Fruit fly (Drosophila melanogaster) whole organism, embryonic: ENCODE measurements around the gene CG9674.

Experiments used
- Atf6 ChIP-seq: fragments of 200-800 bp; sonication (Bioruptor generic); IDR thresholded peaks from 2 replicates; pipeline ENCODE4 v1.3.6; 2022; ENCODE audit warnings: missing biosample characterization, missing genetic modification characterization
- Bgb ChIP-seq: fragments of 200-800 bp; sonication (Bioruptor generic); IDR thresholded peaks from 2 replicates; pipeline ENCODE4 v1.3.6; 2022; ENCODE audit warnings: missing biosample characterization, missing genetic modification characterization; ENCODE audit not compliant: partially characterized antibody
- CG12391 ChIP-seq: fragments of 200-800 bp; sonication (Bioruptor generic); optimal IDR thresholded peaks from 3 replicates; lab custom pipeline; 2018; ENCODE audit warnings: missing biosample characterization, mild to moderate bottlenecking, missing genetic modification characterization, moderate library complexity
- CG13287 ChIP-seq: fragments of 200-800 bp; sonication (Bioruptor generic); IDR thresholded peaks from 2 replicates; pipeline ENCODE4 v1.3.6; 2022; ENCODE audit warnings: missing biosample characterization, missing genetic modification characterization; ENCODE audit not compliant: partially characterized antibody
- CG14860 ChIP-seq: fragments of 200-800 bp; sonication (Bioruptor generic); IDR thresholded peaks from 3 replicates; pipeline ENCODE4 v1.3.6; 2022; ENCODE audit warnings: missing biosample characterization, missing genetic modification characterization; ENCODE audit not compliant: partially characterized antibody
- CG14965 ChIP-seq: fragments of 200-800 bp; sonication (Bioruptor generic); optimal IDR thresholded peaks from 2 replicates; lab custom pipeline; 2016; ENCODE audit warnings: missing biosample characterization, missing genetic modification characterization, borderline replicate concordance
- CG15073 ChIP-seq: fragments of 200-800 bp; sonication (Bioruptor generic); optimal IDR thresholded peaks from 2 replicates; lab custom pipeline; 2016; ENCODE audit warnings: missing biosample characterization, missing genetic modification characterization
- CG2129 ChIP-seq: fragments of 200-800 bp; sonication (Bioruptor generic); IDR thresholded peaks from 2 replicates; pipeline ENCODE4 v1.3.6; 2022; ENCODE audit warnings: missing biosample characterization, missing genetic modification characterization; ENCODE audit not compliant: partially characterized antibody
- CG31365 ChIP-seq: fragments of 200-800 bp; sonication (Bioruptor generic); optimal IDR thresholded peaks from 2 replicates; lab custom pipeline; 2018; ENCODE audit warnings: missing biosample characterization, mild to moderate bottlenecking, missing genetic modification characterization
- CG32532 ChIP-seq: fragments of 200-800 bp; sonication (Bioruptor generic); IDR thresholded peaks from 2 replicates; pipeline ENCODE4 v1.3.6; 2022; ENCODE audit warnings: missing biosample characterization, missing genetic modification characterization
- CG42726 ChIP-seq: fragments of 200-800 bp; sonication (Bioruptor generic); IDR thresholded peaks from 2 replicates; pipeline ENCODE4 v1.3.6; 2022; ENCODE audit warnings: missing biosample characterization, missing genetic modification characterization; ENCODE audit not compliant: partially characterized antibody
- CG4404 ChIP-seq: fragments of 200-800 bp; sonication (Bioruptor generic); IDR thresholded peaks from 2 replicates; pipeline ENCODE4 v1.3.6; 2022; ENCODE audit warnings: missing biosample characterization, missing genetic modification characterization
- CG4617 ChIP-seq: fragments of 200-800 bp; sonication (Bioruptor generic); optimal IDR thresholded peaks from 3 replicates; lab custom pipeline; 2016; ENCODE audit warnings: missing biosample characterization, missing genetic modification characterization, borderline replicate concordance
- CG4854 ChIP-seq: fragments of 200-800 bp; sonication (Bioruptor generic); optimal IDR thresholded peaks from 2 replicates; lab custom pipeline; 2016; ENCODE audit warnings: missing biosample characterization, missing genetic modification characterization, inconsistent platforms
- CG5245 ChIP-seq: fragments of 200-800 bp; sonication (Bioruptor generic); optimal IDR thresholded peaks from 3 replicates; lab custom pipeline; 2016; ENCODE audit warnings: missing biosample characterization, missing genetic modification characterization
- CG8944 ChIP-seq: fragments of 200-800 bp; sonication (Bioruptor generic); optimal IDR thresholded peaks from 3 replicates; lab custom pipeline; 2016; ENCODE audit warnings: missing biosample characterization, missing genetic modification characterization
- CG9215 ChIP-seq: fragments of 200-800 bp; sonication (Bioruptor generic); IDR thresholded peaks from 2 replicates; pipeline ENCODE4 v1.3.6; 2022; ENCODE audit warnings: missing biosample characterization, missing genetic modification characterization
- CHES-1-like ChIP-seq: fragments of 200-800 bp; sonication (Bioruptor generic); optimal IDR thresholded peaks from 2 replicates; lab custom pipeline; 2016; ENCODE audit warnings: missing biosample characterization, missing genetic modification characterization
- D ChIP-seq, 2 experiments: fragments of 200-800 bp in 1 of 2; fragments of >200 bp in 1 of 2; sonication (Bioruptor generic) in 1 of 2; optimal IDR thresholded peaks; 2 replicates in 1 of 2; 3 replicates in 1 of 2; lab custom pipeline; 2017; ENCODE audit warnings: mild to moderate bottlenecking in 1 of 2, missing biosample characterization in 1 of 2, missing genetic modification characterization in 1 of 2, missing genetic modification reagents in 1 of 2
- Dll ChIP-seq: fragments of 200-800 bp; sonication (Bioruptor generic); IDR thresholded peaks from 4 replicates; pipeline ENCODE4 v1.3.6; 2022; ENCODE audit warnings: missing biosample characterization, missing genetic modification characterization; ENCODE audit not compliant: partially characterized antibody
- E2f1 ChIP-seq: fragments of 200-800 bp; sonication (Bioruptor generic); IDR thresholded peaks from 2 replicates; pipeline ENCODE4 v1.3.6; 2022; ENCODE audit warnings: missing biosample characterization, missing genetic modification characterization
- E2f2 ChIP-seq: fragments of 200-800 bp; sonication (Bioruptor generic); IDR thresholded peaks from 2 replicates; pipeline ENCODE4 v1.3.6; 2022; ENCODE audit warnings: missing biosample characterization, missing genetic modification characterization
- Fer3 ChIP-seq: fragments of 200-800 bp; sonication (Bioruptor generic); optimal IDR thresholded peaks from 2 replicates; lab custom pipeline; 2018; ENCODE audit warnings: missing biosample characterization, mild to moderate bottlenecking, missing genetic modification characterization, moderate library complexity
- MBD-R2 ChIP-seq: fragments of 200-800 bp; sonication (Bioruptor generic); IDR thresholded peaks from 2 replicates; pipeline ENCODE4 v1.3.6; 2022; ENCODE audit warnings: missing biosample characterization, missing genetic modification characterization
- MESR4 ChIP-seq: fragments of 200-800 bp; sonication (Bioruptor generic); optimal IDR thresholded peaks from 2 replicates; lab custom pipeline; 2018; ENCODE audit warnings: missing biosample characterization, mild to moderate bottlenecking, missing genetic modification characterization, moderate library complexity
- Med ChIP-seq: fragments of 200-800 bp; sonication (Bioruptor generic); peaks from one replicate; lab custom pipeline; 2016; ENCODE audit warnings: missing biosample characterization, missing genetic modification characterization, mild to moderate bottlenecking, inconsistent platforms, moderate library complexity
- Mrtf ChIP-seq: fragments of 200-800 bp; sonication (Bioruptor generic); IDR thresholded peaks from 3 replicates; pipeline ENCODE4 v1.3.6; 2022; ENCODE audit warnings: missing biosample characterization, missing genetic modification characterization
- Nf-YC ChIP-seq: fragments of 200-800 bp; optimal IDR thresholded peaks from 3 replicates; lab custom pipeline; 2019; ENCODE audit warnings: missing biosample characterization, mild to moderate bottlenecking, missing genetic modification characterization, moderate library complexity
- Scr ChIP-seq: fragments of 200-800 bp; sonication (Bioruptor generic); IDR thresholded peaks from 2 replicates; pipeline ENCODE4 v1.3.6; 2022; ENCODE audit warnings: missing biosample characterization, missing genetic modification characterization; ENCODE audit not compliant: partially characterized antibody
- Sox102F ChIP-seq: fragments of 200-800 bp; sonication (Bioruptor generic); optimal IDR thresholded peaks from 2 replicates; lab custom pipeline; 2018; ENCODE audit warnings: missing biosample characterization, mild to moderate bottlenecking, missing genetic modification characterization, moderate library complexity
- esg ChIP-seq: fragments of 200-800 bp; sonication (Bioruptor generic); conservative IDR thresholded peaks from 2 replicates; pipeline ENCODE4 v1.3.6; 2022; ENCODE audit warnings: missing biosample characterization, missing genetic modification characterization
- fd3F ChIP-seq: fragments of 200-800 bp; sonication (Bioruptor generic); optimal IDR thresholded peaks from 2 replicates; lab custom pipeline; 2018; ENCODE audit warnings: missing biosample characterization, mild to moderate bottlenecking, missing genetic modification characterization, moderate library complexity
- gro ChIP-seq: fragments of 200-800 bp; sonication (Bioruptor generic); optimal IDR thresholded peaks from 2 replicates; lab custom pipeline; 2016; ENCODE audit warnings: missing biosample characterization, missing genetic modification characterization
- gsb ChIP-seq: fragments of 200-800 bp; sonication (Bioruptor generic); IDR thresholded peaks from 2 replicates; pipeline ENCODE4 v1.3.6; 2022; ENCODE audit warnings: missing biosample characterization, missing genetic modification characterization
- inv ChIP-seq: fragments of 200-800 bp; sonication (Bioruptor generic); IDR thresholded peaks from 2 replicates; pipeline ENCODE4 v1.3.6; 2022; ENCODE audit warnings: missing biosample characterization, missing genetic modification characterization; ENCODE audit not compliant: partially characterized antibody
- jing ChIP-seq: fragments of 200-800 bp; sonication (Bioruptor generic); optimal IDR thresholded peaks from 2 replicates; lab custom pipeline; 2018; ENCODE audit warnings: missing biosample characterization, mild to moderate bottlenecking, missing genetic modification characterization
- lilli ChIP-seq: fragments of 200-800 bp; sonication (Bioruptor generic); optimal IDR thresholded peaks from 3 replicates; lab custom pipeline; 2016; ENCODE audit warnings: missing biosample characterization, missing genetic modification characterization
- lmd ChIP-seq: fragments of 200-800 bp; sonication (Bioruptor generic); IDR thresholded peaks from 2 replicates; pipeline ENCODE4 v1.3.6; 2022; ENCODE audit warnings: missing biosample characterization, missing genetic modification characterization
- mld ChIP-seq: fragments of 200-800 bp; sonication (Bioruptor generic); IDR thresholded peaks from 3 replicates; pipeline ENCODE4 v1.3.6; 2022; ENCODE audit warnings: missing biosample characterization, missing genetic modification characterization; ENCODE audit not compliant: partially characterized antibody
- nerfin-1 ChIP-seq: fragments of 200-800 bp; sonication (Bioruptor generic); optimal IDR thresholded peaks from 3 replicates; lab custom pipeline; 2019; ENCODE audit warnings: missing biosample characterization, mild to moderate bottlenecking, missing genetic modification characterization, moderate library complexity
- nmo ChIP-seq: fragments of 200-800 bp; sonication (Bioruptor generic); optimal IDR thresholded peaks from 2 replicates; lab custom pipeline; 2018; ENCODE audit warnings: missing biosample characterization, mild to moderate bottlenecking, missing genetic modification characterization, moderate library complexity
- pita ChIP-seq: fragments of 200-800 bp; sonication (Bioruptor generic); optimal IDR thresholded peaks from 2 replicates; lab custom pipeline; 2017; ENCODE audit warnings: missing biosample characterization, mild to moderate bottlenecking, missing genetic modification characterization
- pzg ChIP-seq: fragments of 200-800 bp; sonication (Bioruptor generic); optimal IDR thresholded peaks from 3 replicates; lab custom pipeline; 2018; ENCODE audit warnings: missing biosample characterization, mild to moderate bottlenecking, missing genetic modification characterization, moderate library complexity
- row ChIP-seq: fragments of 200-800 bp; sonication (Bioruptor generic); IDR thresholded peaks from 3 replicates; pipeline ENCODE4 v1.3.6; 2022; ENCODE audit warnings: missing biosample characterization, missing genetic modification characterization
- stwl ChIP-seq: fragments of 200-800 bp; sonication (Bioruptor generic); optimal IDR thresholded peaks from 3 replicates; lab custom pipeline; 2018; ENCODE audit warnings: missing biosample characterization, mild to moderate bottlenecking, missing genetic modification characterization, moderate library complexity
- tap ChIP-seq: fragments of 200-800 bp; optimal IDR thresholded peaks from 3 replicates; lab custom pipeline; 2019; ENCODE audit warnings: missing biosample characterization, mild to moderate bottlenecking, missing genetic modification characterization, moderate library complexity
- ttk ChIP-seq: fragments of 200-800 bp; sonication (Bioruptor generic); IDR thresholded peaks from 2 replicates; pipeline ENCODE4 v2.1.2; 2022; ENCODE audit warnings: missing biosample characterization, missing genetic modification characterization
- tx ChIP-seq: fragments of 200-800 bp; sonication (Bioruptor generic); optimal IDR thresholded peaks from 2 replicates; lab custom pipeline; 2016; ENCODE audit warnings: missing biosample characterization, missing genetic modification characterization
- wor ChIP-seq: fragments of 200-800 bp; sonication (Bioruptor generic); IDR thresholded peaks from 2 replicates; pipeline ENCODE4 v1.3.6; 2022; ENCODE audit warnings: missing biosample characterization, missing genetic modification characterization

The CG9674 gene

dm6 chr3L:16842087-16842567 is 34.6 kb upstream of the CG9674 start, which contains the start of gene TSG101 (continued):
- TF ChIP-seq wor (GFP tag; lab: Robert Waterston, UW) (no peak), CG31365 (tag; lab: Kevin White, UChicago) (no peak), CG13287 (peak; percentile 56), CHES-1-like (peak; percentile 8), Scr (GFP tag; lab: Robert Waterston, UW) (peak; percentile 61), Fer3 (tag; lab: Kevin White, UChicago) (no peak), nmo (peak; percentile 47), gsb (GFP tag; lab: Robert Waterston, UW) (no peak), stwl (peak; percentile 66), Nf-YC (peak; percentile 16), CG14965 (GFP tag; lab: Kevin White, UChicago) (no peak), jing (GFP tag; lab: Kevin White, UChicago) (no peak), inv (GFP tag; lab: Robert Waterston, UW) (peak; percentile 33; the same call in 1 of the 2 replicates), lilli (GFP tag; lab: Kevin White, UChicago) (no peak), nerfin-1 (no peak), Bgb (0 out of 2 replicates have a peak, but pooled peaks have one; percentile 26), CG4404 (GFP tag; lab: Robert Waterston, UW) (no peak), CG14860 (GFP tag; lab: Robert Waterston, UW) (0 out of 3 replicates have a peak, but pooled peaks have one; percentile 21), fd3F (GFP tag; lab: Kevin White, UChicago) (no peak), CG42726 (GFP tag; lab: Robert Waterston, UW) (no peak), E2f1 (GFP tag; lab: Robert Waterston, UW) (no peak), CG5245 (GFP tag; lab: Kevin White, UChicago) (no peak), tx (GFP tag; lab: Kevin White, UChicago) (no peak), CG4854 (GFP tag; lab: Kevin White, UChicago) (no peak), pzg (GFP tag; lab: Kevin White, UChicago) (peak; percentile 76), MESR4 (no peak), mld (GFP tag; lab: Robert Waterston, UW) (no peak), CG2129 (no peak), ttk (GFP tag; lab: Robert Waterston, UW) (no peak), lmd (GFP tag; lab: Robert Waterston, UW) (no peak), CG32532 (GFP tag; lab: Robert Waterston, UW) (no peak), D (optimal IDR thresholded peaks at IDR 0.05; lab: Kevin White, UChicago) (no peak), D (GFP tag; optimal IDR thresholded peaks at IDR 0.05; lab: Kevin White, UChicago) (no peak), Dll (GFP tag; lab: Robert Waterston, UW) (peak; percentile 42; the same call in 1 of the 4 replicates), Mrtf (GFP tag; lab: Robert Waterston, UW) (no peak), MBD-R2 (GFP tag; lab: Robert Waterston, UW) (peak; percentile 58; the same call in 1 of the 2 replicates), gro (GFP tag; lab: Kevin White, UChicago) (no peak), Atf6 (GFP tag; lab: Robert Waterston, UW) (no peak), tap (no peak), esg (no peak), CG4617 (GFP tag; lab: Kevin White, UChicago) (peak; percentile 66), E2f2 (peak; percentile 22; the same call in 1 of the 2 replicates), Med (peak; percentile 41), CG12391 (tag; lab: Kevin White, UChicago) (peak; percentile 24), CG9215 (GFP tag; lab: Robert Waterston, UW) (no peak), pita (GFP tag; lab: Kevin White, UChicago) (no peak), Sox102F (no peak), CG15073 (GFP tag; lab: Kevin White, UChicago) (no peak), row (GFP tag; lab: Robert Waterston, UW) (peak; percentile 44), CG8944 (no peak)
